Worm (Caenorhabditis elegans): ENCODE data around the gene F53A10.2.
A peak's percentile ranks its signal among the peaks of the same experiment; 100 is the strongest.

Gene F53A10.2

ce11 chrII:1246855-1247259, 49.7 kb downstream of the F53A10.2 start:
- peak; percentile 76 for TF ChIP-seq flt-1 (GFP tag; IDR thresholded peaks at IDR 0.05)
- no peak for TF ChIP-seq ref-1 (GFP tag; conservative IDR thresholded peaks at IDR 0.05)
- peak; percentile 15; the same call in 1 of the 2 replicates for TF ChIP-seq ztf-29 (GFP tag; IDR thresholded peaks at IDR 0.05)
- no peak for TF ChIP-seq T22C8.4 (GFP tag; IDR thresholded peaks at IDR 0.05)
- no peak for TF ChIP-seq med-1 (GFP tag; optimal IDR thresholded peaks at IDR 0.05; ENCODE audit: insufficient read depth)
- TF ChIP-seq klf-2 (GFP tag; conservative IDR thresholded peaks at IDR 0.05), result no peak
- peak; percentile 92 for TF ChIP-seq cog-1 (tag; optimal IDR thresholded peaks at IDR 0.05)

DNA sequence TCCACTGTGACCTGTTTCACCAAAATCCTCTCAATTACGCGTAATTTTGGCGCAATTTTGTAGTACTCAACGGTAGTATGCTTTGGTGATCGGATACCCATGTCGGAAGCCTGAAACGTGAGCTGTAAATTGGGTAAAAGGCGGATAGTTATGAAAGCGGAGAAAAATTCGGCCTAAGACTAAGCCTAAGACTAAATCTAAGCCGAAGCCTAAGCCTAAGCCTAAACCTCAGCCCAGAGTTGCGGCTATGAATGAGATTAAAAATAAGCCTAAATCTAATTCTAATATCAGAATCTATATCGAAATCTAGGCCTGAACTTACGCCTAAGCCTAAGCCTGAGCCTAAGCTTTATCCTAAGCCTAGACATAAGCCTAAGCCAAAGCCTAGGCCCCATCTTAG, 55.1 kb downstream of the F53A10.2 start, which contains the start of gene lin-42:
TSS of gene lin-42 (minus strand) at position 101 of the 400 bp plus-strand sequence.
- no peak for TF ChIP-seq ztf-29 (GFP tag; IDR thresholded peaks at IDR 0.05)
- TF ChIP-seq T22C8.4 (GFP tag; IDR thresholded peaks at IDR 0.05), result no peak
- TF ChIP-seq klf-2 (GFP tag; conservative IDR thresholded peaks at IDR 0.05), result no peak
- TF ChIP-seq flt-1 (GFP tag; IDR thresholded peaks at IDR 0.05), result no peak
- TF ChIP-seq tab-1 (GFP tag; IDR thresholded peaks at IDR 0.05), result no peak
- no peak for TF ChIP-seq ref-1 (GFP tag; conservative IDR thresholded peaks at IDR 0.05)
- no peak for TF ChIP-seq med-1 (GFP tag; optimal IDR thresholded peaks at IDR 0.05; ENCODE audit: insufficient read depth)
- TF ChIP-seq cog-1 (tag; optimal IDR thresholded peaks at IDR 0.05), result no peak
- TF ChIP-seq ztf-23 (GFP tag; IDR thresholded peaks at IDR 0.05), result no peak

DNA sequence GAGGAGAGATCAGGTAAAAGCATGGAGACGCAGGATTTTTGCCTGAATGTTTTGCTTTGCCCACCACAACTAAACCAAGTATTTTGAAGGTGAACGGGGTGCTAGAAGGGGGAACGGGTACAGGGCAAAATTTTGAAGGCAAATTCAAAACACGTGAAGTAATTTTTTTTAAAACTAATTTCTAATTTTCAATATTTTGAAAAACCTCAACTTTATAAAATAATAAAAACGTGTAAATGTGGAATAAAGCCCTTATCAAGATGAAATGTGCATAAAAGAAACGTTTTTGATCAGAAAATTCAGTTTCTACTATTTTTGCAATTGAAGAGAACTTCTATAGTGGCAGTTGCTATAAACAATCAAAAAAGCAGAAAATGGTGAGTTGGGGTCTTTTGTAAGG, 58.5 kb downstream of the F53A10.2 start, which contains the start of gene clec-119:
TSS of gene clec-119 (plus strand) at position 301 of the 400 bp plus-strand sequence.
- no peak for TF ChIP-seq ztf-29 (GFP tag; IDR thresholded peaks at IDR 0.05)
- TF ChIP-seq cog-1 (tag; optimal IDR thresholded peaks at IDR 0.05), result no peak
- TF ChIP-seq med-1 (GFP tag; optimal IDR thresholded peaks at IDR 0.05; ENCODE audit: insufficient read depth), result no peak
- no peak for TF ChIP-seq tab-1 (GFP tag; IDR thresholded peaks at IDR 0.05)
- no peak for TF ChIP-seq T22C8.4 (GFP tag; IDR thresholded peaks at IDR 0.05)
- no peak for TF ChIP-seq flt-1 (GFP tag; IDR thresholded peaks at IDR 0.05)
- TF ChIP-seq ztf-23 (GFP tag; IDR thresholded peaks at IDR 0.05), result no peak
- no peak for TF ChIP-seq ref-1 (GFP tag; conservative IDR thresholded peaks at IDR 0.05)
- TF ChIP-seq klf-2 (GFP tag; conservative IDR thresholded peaks at IDR 0.05), result no peak

DNA sequence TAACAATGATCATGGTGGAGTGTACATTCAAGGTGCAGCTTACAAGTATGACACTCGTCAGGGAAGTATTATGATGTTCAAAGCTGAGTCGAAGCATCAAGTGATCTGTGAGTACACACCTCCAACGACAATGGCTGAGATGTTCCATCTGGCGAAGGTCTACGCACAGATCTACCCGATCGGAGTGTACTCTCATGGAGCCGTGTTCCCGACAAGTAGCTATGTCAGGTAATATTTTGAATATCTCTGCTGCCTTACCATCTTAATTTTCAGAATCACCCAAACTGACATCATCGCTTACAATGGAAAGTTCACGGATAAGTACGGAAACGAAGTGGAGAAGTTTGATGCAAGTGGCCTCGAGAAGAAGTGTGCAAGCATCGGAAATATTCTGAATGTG, 59.6 kb downstream of the F53A10.2 start:
- no peak for TF ChIP-seq cog-1 (tag; optimal IDR thresholded peaks at IDR 0.05)
- TF ChIP-seq ztf-29 (GFP tag; IDR thresholded peaks at IDR 0.05), result no peak
- TF ChIP-seq flt-1 (GFP tag; IDR thresholded peaks at IDR 0.05), result no peak
- no peak for TF ChIP-seq ztf-23 (GFP tag; IDR thresholded peaks at IDR 0.05)
- no peak for TF ChIP-seq T22C8.4 (GFP tag; IDR thresholded peaks at IDR 0.05)
- TF ChIP-seq tab-1 (GFP tag; IDR thresholded peaks at IDR 0.05), result no peak
- no peak for TF ChIP-seq ref-1 (GFP tag; conservative IDR thresholded peaks at IDR 0.05)
- no peak for TF ChIP-seq med-1 (GFP tag; optimal IDR thresholded peaks at IDR 0.05; ENCODE audit: insufficient read depth)
- no peak for TF ChIP-seq klf-2 (GFP tag; conservative IDR thresholded peaks at IDR 0.05)

- TF ChIP-seq T22C8.4 (GFP tag; IDR thresholded peaks at IDR 0.05) (no peak), cog-1 (tag; optimal IDR thresholded peaks at IDR 0.05) (no peak), klf-2 (GFP tag; conservative IDR thresholded peaks at IDR 0.05) (no peak), med-1 (GFP tag; optimal IDR thresholded peaks at IDR 0.05; ENCODE audit: insufficient read depth) (no peak), flt-1 (GFP tag; IDR thresholded peaks at IDR 0.05) (no peak), ztf-29 (GFP tag; IDR thresholded peaks at IDR 0.05) (no peak), ztf-23 (GFP tag; IDR thresholded peaks at IDR 0.05) (no peak), ref-1 (GFP tag; conservative IDR thresholded peaks at IDR 0.05) (no peak), tab-1 (GFP tag; IDR thresholded peaks at IDR 0.05) (no peak)
Measured at ce11 chrII:1258634-1259033, 61.5 kb downstream of the F53A10.2 start, which contains the start of gene clpr-2. TSS of gene clpr-2 (plus strand) at chrII:1258934.

DNA sequence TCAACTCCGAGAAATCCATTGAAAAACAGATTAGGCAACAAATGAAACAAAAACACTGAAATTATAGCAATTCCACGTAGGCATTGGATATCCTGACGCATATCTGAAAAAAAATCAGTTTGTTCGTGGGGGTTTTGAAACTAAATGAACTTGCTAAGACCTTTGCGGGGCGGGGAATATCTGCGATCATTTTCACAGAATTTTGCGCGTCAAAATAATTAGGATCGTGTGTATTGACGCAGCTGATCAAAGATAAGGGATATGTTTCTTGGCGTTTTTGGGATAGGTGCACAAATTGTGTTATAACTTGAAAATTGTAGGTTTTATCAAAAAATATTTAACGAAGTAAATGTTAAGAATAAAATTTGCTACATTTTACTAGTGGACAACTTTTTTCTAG, 69.6 kb downstream of the F53A10.2 start, which contains the start of gene oac-30:
TSS of gene oac-30 (minus strand) at position 101 of the 400 bp plus-strand sequence.
- TF ChIP-seq tab-1 (GFP tag; IDR thresholded peaks at IDR 0.05) (no peak), T22C8.4 (GFP tag; IDR thresholded peaks at IDR 0.05) (no peak), med-1 (GFP tag; optimal IDR thresholded peaks at IDR 0.05; ENCODE audit: insufficient read depth) (no peak), klf-2 (GFP tag; conservative IDR thresholded peaks at IDR 0.05) (no peak), flt-1 (GFP tag; IDR thresholded peaks at IDR 0.05) (no peak), ref-1 (GFP tag; conservative IDR thresholded peaks at IDR 0.05) (no peak), ztf-23 (GFP tag; IDR thresholded peaks at IDR 0.05) (no peak)

- TF ChIP-seq T22C8.4 (GFP tag; IDR thresholded peaks at IDR 0.05) (no peak), cog-1 (tag; optimal IDR thresholded peaks at IDR 0.05) (no peak), ztf-23 (GFP tag; IDR thresholded peaks at IDR 0.05) (no peak), ref-1 (GFP tag; conservative IDR thresholded peaks at IDR 0.05) (no peak), tab-1 (GFP tag; IDR thresholded peaks at IDR 0.05) (no peak), med-1 (GFP tag; optimal IDR thresholded peaks at IDR 0.05; ENCODE audit: insufficient read depth) (no peak), ztf-29 (GFP tag; IDR thresholded peaks at IDR 0.05) (no peak)
Measured at ce11 chrII:1271814-1272213, 74.6 kb downstream of the F53A10.2 start, which contains the start of gene srw-66. TSS of gene srw-66 (minus strand) at chrII:1271914.

DNA sequence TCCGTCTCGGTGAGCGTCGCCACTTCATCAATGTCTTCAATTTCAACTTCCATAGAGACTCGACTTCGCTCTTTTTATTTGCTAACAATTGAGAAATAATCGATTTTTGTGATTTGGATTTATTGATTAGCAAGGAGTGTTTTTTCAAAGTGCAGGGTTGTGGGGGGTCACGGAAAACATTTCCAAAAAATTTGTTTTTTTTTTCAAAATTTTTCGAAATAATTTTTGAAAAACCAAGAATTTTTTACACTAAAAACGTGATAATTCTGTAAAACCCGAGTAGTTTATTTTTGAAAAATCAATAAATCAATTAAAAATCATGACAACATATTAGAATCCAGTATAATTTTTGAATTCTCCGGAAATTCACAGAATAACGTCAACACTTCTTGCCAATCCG, 78.3 kb downstream of the F53A10.2 start, which contains the start of gene Y57G7A.5:
TSS of gene Y57G7A.5 (minus strand) at position 101 of the 400 bp plus-strand sequence.
- TF ChIP-seq klf-2 (GFP tag; conservative IDR thresholded peaks at IDR 0.05) (no peak), tab-1 (GFP tag; IDR thresholded peaks at IDR 0.05) (no peak), ref-1 (GFP tag; conservative IDR thresholded peaks at IDR 0.05) (no peak), flt-1 (GFP tag; IDR thresholded peaks at IDR 0.05) (no peak), ztf-23 (GFP tag; IDR thresholded peaks at IDR 0.05) (no peak), cog-1 (tag; optimal IDR thresholded peaks at IDR 0.05) (no peak), ztf-29 (GFP tag; IDR thresholded peaks at IDR 0.05) (no peak), T22C8.4 (GFP tag; IDR thresholded peaks at IDR 0.05) (no peak), med-1 (GFP tag; optimal IDR thresholded peaks at IDR 0.05; ENCODE audit: insufficient read depth) (no peak)

DNA sequence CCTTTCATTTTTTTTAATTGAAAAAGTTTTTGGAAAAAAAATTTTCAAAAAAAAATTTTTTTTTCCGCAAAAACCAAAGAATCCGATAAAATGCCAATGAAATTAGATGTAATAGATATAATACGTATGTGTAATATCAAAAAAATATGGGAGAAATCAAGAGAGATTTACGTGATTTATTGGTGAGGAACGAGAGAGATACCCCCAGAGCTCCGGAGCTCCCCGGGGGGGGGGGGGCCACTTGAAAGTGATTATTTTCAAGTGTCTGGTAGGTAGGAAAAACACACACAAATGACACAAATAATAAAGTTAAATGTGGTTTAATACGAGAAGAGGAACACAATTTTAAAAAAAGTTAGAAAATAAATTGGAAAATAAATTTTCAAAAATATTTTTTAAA, 79.6 kb downstream of the F53A10.2 start, which contains the start of gene Y57G7A.11:
TSS of gene Y57G7A.11 (minus strand) at position 101 of the 400 bp plus-strand sequence.
- no peak for TF ChIP-seq klf-2 (GFP tag; conservative IDR thresholded peaks at IDR 0.05)
- TF ChIP-seq ref-1 (GFP tag; conservative IDR thresholded peaks at IDR 0.05), result no peak
- TF ChIP-seq tab-1 (GFP tag; IDR thresholded peaks at IDR 0.05), result no peak
- no peak for TF ChIP-seq ztf-29 (GFP tag; IDR thresholded peaks at IDR 0.05)
- no peak for TF ChIP-seq ztf-23 (GFP tag; IDR thresholded peaks at IDR 0.05)
- TF ChIP-seq cog-1 (tag; optimal IDR thresholded peaks at IDR 0.05), result no peak
- no peak for TF ChIP-seq med-1 (GFP tag; optimal IDR thresholded peaks at IDR 0.05; ENCODE audit: insufficient read depth)
- no peak for TF ChIP-seq T22C8.4 (GFP tag; IDR thresholded peaks at IDR 0.05)
- TF ChIP-seq flt-1 (GFP tag; IDR thresholded peaks at IDR 0.05), result no peak
